Worm (Caenorhabditis elegans) whole organism, L4 larva: ENCODE measurements around the gene npr-22.

ENCODE experiments used
- F26F4.8 ChIP-seq: fragments of 200-800 bp; sonication (Bioruptor generic); conservative IDR thresholded peaks from 2 replicates; pipeline ENCODE4 v1.3.6; 2022; ENCODE audit warnings: missing genetic modification characterization, missing compliant biosample characterization
- Y105C5A.15 ChIP-seq: fragments of 200-800 bp; sonication (Bioruptor generic); IDR thresholded peaks from 2 replicates; pipeline ENCODE4 v1.3.6; 2022; ENCODE audit warnings: missing genetic modification characterization, missing compliant biosample characterization
- Y48G9A.11 ChIP-seq: fragments of 200-800 bp; sonication (Bioruptor generic); IDR thresholded peaks from 2 replicates; pipeline ENCODE4 v1.3.6; 2022; ENCODE audit warnings: missing genetic modification reagents, missing genetic modification characterization, missing compliant biosample characterization
- Y75B8A.6 ChIP-seq: fragments of 200-800 bp; sonication (Bioruptor generic); IDR thresholded peaks from 2 replicates; pipeline ENCODE4 v1.3.6; 2022; ENCODE audit warnings: missing genetic modification reagents, missing genetic modification characterization, missing compliant biosample characterization
- ZK337.2 ChIP-seq: fragments of 200-800 bp; sonication (Bioruptor generic); IDR thresholded peaks from 2 replicates; pipeline ENCODE4 v1.3.6; 2022; ENCODE audit warnings: missing genetic modification reagents, missing genetic modification characterization, missing compliant biosample characterization
- aha-1 ChIP-seq: fragments of 150-350 bp; peaks from one replicate; lab custom pipeline; 2014; ENCODE audit warnings: missing biosample characterization, missing genetic modification characterization
- arid-1 ChIP-seq: fragments of 200-800 bp; sonication (Bioruptor generic); conservative IDR thresholded peaks from 2 replicates; pipeline ENCODE4 v1.3.6; 2022; ENCODE audit warnings: missing genetic modification reagents, missing genetic modification characterization, missing compliant biosample characterization
- ceh-20 ChIP-seq: fragments of 200-800 bp; sonication (Bioruptor generic); IDR thresholded peaks from 2 replicates; pipeline ENCODE4 v1.3.6; 2022; ENCODE audit warnings: missing genetic modification reagents, missing genetic modification characterization, missing compliant biosample characterization
- ceh-28 ChIP-seq: fragments of 150-350 bp; optimal IDR thresholded peaks from 2 replicates; lab custom pipeline; 2014; ENCODE audit warnings: missing biosample characterization, missing genetic modification reagents, missing genetic modification characterization
- daf-12 ChIP-seq: fragments of 150-350 bp; optimal IDR thresholded peaks from 2 replicates; lab custom pipeline; 2014; ENCODE audit warnings: missing biosample characterization, missing genetic modification reagents, missing genetic modification characterization
- daf-16 ChIP-seq, 3 experiments: sonication (generic microtip); optimal IDR thresholded peaks; 2 replicates each; lab custom pipeline; 2016 to 2017; ENCODE audit warnings: missing genetic modification characterization in 3 of 3, missing genetic modification reagents in 3 of 3, mild to moderate bottlenecking in 2 of 3, missing compliant biosample characterization in 2 of 3, missing biosample characterization in 1 of 3, moderate library complexity in 1 of 3
- daf-8 ChIP-seq: fragments of 200-800 bp; sonication (Bioruptor generic); IDR thresholded peaks from 2 replicates; pipeline ENCODE4 v1.3.6; 2022; ENCODE audit warnings: missing genetic modification characterization, missing compliant biosample characterization
- dmd-6 ChIP-seq: fragments of 200-800 bp; sonication (Bioruptor generic); IDR thresholded peaks from 2 replicates; pipeline ENCODE4 v1.3.6; 2022; ENCODE audit warnings: missing genetic modification reagents, missing genetic modification characterization, missing compliant biosample characterization
- duxl-1 ChIP-seq: sonication (generic microtip); optimal IDR thresholded peaks from 2 replicates; lab custom pipeline; 2016; ENCODE audit warnings: mild to moderate bottlenecking, missing genetic modification characterization, moderate library complexity, missing compliant biosample characterization; ENCODE audit not compliant: poor library complexity
- dve-1 ChIP-seq: sonication (generic microtip); optimal IDR thresholded peaks from 2 replicates; lab custom pipeline; 2017; ENCODE audit warnings: antibody characterized with exemption, mild to moderate bottlenecking, missing genetic modification characterization, missing compliant biosample characterization; ENCODE audit not compliant: insufficient read depth
- fkh-10 ChIP-seq: fragments of 150-350 bp; optimal IDR thresholded peaks from 2 replicates; lab custom pipeline; 2014; ENCODE audit warnings: missing biosample characterization, missing genetic modification reagents, missing genetic modification characterization
- hlh-30 ChIP-seq: sonication (generic microtip); optimal IDR thresholded peaks from 2 replicates; lab custom pipeline; 2017; ENCODE audit warnings: antibody characterized with exemption, mild to moderate bottlenecking, missing genetic modification characterization, missing compliant biosample characterization; ENCODE audit not compliant: insufficient read depth
- jun-1 ChIP-seq: fragments of 150-350 bp; optimal IDR thresholded peaks from 2 replicates; lab custom pipeline; 2014; ENCODE audit warnings: missing biosample characterization, missing genetic modification reagents, missing genetic modification characterization
- lim-7 ChIP-seq: fragments of 200-800 bp; sonication (Bioruptor generic); IDR thresholded peaks from 2 replicates; pipeline ENCODE4 v1.3.6; 2022; ENCODE audit warnings: missing genetic modification characterization, missing compliant biosample characterization
- lin-38 ChIP-seq: fragments of 200-800 bp; sonication (Bioruptor generic); IDR thresholded peaks from 2 replicates; pipeline ENCODE4 v1.3.6; 2022; ENCODE audit warnings: missing genetic modification reagents, missing genetic modification characterization, missing compliant biosample characterization
- lin-39 ChIP-seq: fragments of 150-350 bp; optimal IDR thresholded peaks from 2 replicates; lab custom pipeline; 2014; ENCODE audit warnings: missing biosample characterization, missing genetic modification reagents, missing genetic modification characterization
- madf-5 ChIP-seq, 2 experiments: fragments of 200-800 bp; sonication (Bioruptor generic); IDR thresholded peaks; 2 replicates each; pipeline ENCODE4 v1.3.6; 2022; ENCODE audit warnings: missing compliant biosample characterization in 2 of 2, missing genetic modification characterization in 2 of 2
- mdl-1 ChIP-seq, 2 experiments: fragments of 150-350 bp in 1 of 2; sonication (generic microtip) in 1 of 2; optimal IDR thresholded peaks; 2 replicates each; lab custom pipeline; 2014 to 2017; ENCODE audit warnings: missing biosample characterization in 2 of 2, missing genetic modification characterization in 2 of 2
- mxl-3 ChIP-seq: fragments of 200-800 bp; sonication (Bioruptor generic); optimal IDR thresholded peaks from 2 replicates; lab custom pipeline; 2018; ENCODE audit warnings: mild to moderate bottlenecking, missing genetic modification characterization, missing compliant biosample characterization
- nhr-102 ChIP-seq: sonication (generic microtip); optimal IDR thresholded peaks from 2 replicates; lab custom pipeline; 2016; ENCODE audit warnings: mild to moderate bottlenecking, missing genetic modification characterization, moderate library complexity, missing compliant biosample characterization
- nhr-11 ChIP-seq: fragments of 150-350 bp; optimal IDR thresholded peaks from 2 replicates; lab custom pipeline; 2014; ENCODE audit warnings: missing biosample characterization, missing genetic modification characterization
- nhr-25 ChIP-seq: sonication (generic microtip); optimal IDR thresholded peaks from 2 replicates; lab custom pipeline; 2017; ENCODE audit warnings: missing genetic modification characterization, mild to moderate bottlenecking, missing compliant biosample characterization, antibody characterized with exemption, moderate library complexity, borderline replicate concordance; ENCODE audit not compliant: insufficient read depth
- nhr-28 ChIP-seq: fragments of 150-350 bp; optimal IDR thresholded peaks from 2 replicates; lab custom pipeline; 2014; ENCODE audit warnings: missing biosample characterization, missing genetic modification characterization
- nhr-41 ChIP-seq: fragments of 200-800 bp; sonication (Bioruptor generic); IDR thresholded peaks from 2 replicates; pipeline ENCODE4 v1.3.6; 2022; ENCODE audit warnings: missing genetic modification reagents, missing genetic modification characterization, missing compliant biosample characterization
- nhr-6 ChIP-seq: fragments of 150-350 bp; optimal IDR thresholded peaks from 2 replicates; lab custom pipeline; 2014; ENCODE audit warnings: missing biosample characterization, missing genetic modification characterization
- pha-4 ChIP-seq, 2 experiments: fragments of 150-350 bp in 1 of 2; fragments of 200-800 bp in 1 of 2; sonication (Bioruptor generic) in 1 of 2; IDR thresholded peaks in 1 of 2; optimal IDR thresholded peaks in 1 of 2; 2 replicates each; pipeline versions ENCODE4 v1.3.6 to Lab custom; 2014 to 2022; ENCODE audit warnings: missing genetic modification characterization in 2 of 2, missing genetic modification reagents in 2 of 2, missing biosample characterization in 1 of 2, missing compliant biosample characterization in 1 of 2
- spr-1 ChIP-seq: sonication (generic microtip); optimal IDR thresholded peaks from 2 replicates; lab custom pipeline; 2016; ENCODE audit warnings: mild to moderate bottlenecking, missing genetic modification characterization, missing compliant biosample characterization
- spr-3 ChIP-seq: fragments of 200-800 bp; sonication (Bioruptor generic); optimal IDR thresholded peaks from 2 replicates; lab custom pipeline; 2018; ENCODE audit warnings: mild to moderate bottlenecking, missing genetic modification characterization, missing compliant biosample characterization
- unc-39 ChIP-seq: sonication (generic microtip); optimal IDR thresholded peaks from 2 replicates; lab custom pipeline; 2017; ENCODE audit warnings: missing biosample characterization, missing genetic modification characterization
- vab-7 ChIP-seq: fragments of 200-800 bp; sonication (Bioruptor generic); IDR thresholded peaks from 2 replicates; pipeline ENCODE4 v1.3.6; 2022; ENCODE audit warnings: missing genetic modification reagents, missing genetic modification characterization, missing compliant biosample characterization
- zfp-3 ChIP-seq: fragments of 200-800 bp; sonication (Bioruptor generic); conservative IDR thresholded peaks from 2 replicates; pipeline ENCODE4 v1.3.6; 2022; ENCODE audit warnings: missing genetic modification reagents, missing genetic modification characterization, missing compliant biosample characterization

Gene npr-22

DNA sequence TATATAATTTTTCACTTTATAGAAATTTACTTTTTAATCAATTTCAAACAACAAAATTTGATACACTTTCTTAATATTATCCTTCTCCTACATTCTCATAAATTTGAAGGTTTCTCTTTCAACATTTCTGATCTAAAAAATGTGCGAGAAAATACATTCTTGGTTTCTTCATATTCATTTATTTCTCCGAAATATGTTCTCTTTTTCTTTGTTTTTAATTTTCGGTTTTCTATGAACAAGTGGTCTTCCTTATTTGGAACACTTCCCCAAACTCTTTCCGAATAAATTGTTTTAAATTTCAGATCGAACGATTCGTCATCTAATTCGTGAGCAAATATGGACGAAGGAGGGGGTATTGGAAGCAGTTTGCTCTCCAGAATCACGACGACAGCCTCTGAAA, at the start of gene npr-22:
npr-22 (plus strand) TSS at position 301 of the 400 bp plus-strand sequence.
- TF ChIP-seq jun-1: no peak
- no peak for TF ChIP-seq daf-8 (GFP tag; lab: Robert Waterston, UW)
- TF ChIP-seq ZK337.2: no peak
- no peak for TF ChIP-seq fkh-10
- TF ChIP-seq ceh-28: no peak
- no peak for TF ChIP-seq nhr-41 (GFP tag; lab: Robert Waterston, UW)
- TF ChIP-seq vab-7 (GFP tag; lab: Robert Waterston, UW): no peak
- TF ChIP-seq daf-16 (GFP tag; optimal IDR thresholded peaks at IDR 0.05; lab: Kevin White, UChicago): no peak
- no peak for TF ChIP-seq daf-16 (tag; optimal IDR thresholded peaks at IDR 0.05; lab: Kevin White, UChicago)
- no peak for TF ChIP-seq nhr-11 (tag; lab: Kevin White, UChicago)
- TF ChIP-seq Y105C5A.15 (GFP tag; lab: Robert Waterston, UW): no peak
- no peak for TF ChIP-seq pha-4 (GFP tag; IDR thresholded peaks at IDR 0.05; lab: Robert Waterston, UW)
- TF ChIP-seq pha-4 (tag; optimal IDR thresholded peaks at IDR 0.05; lab: Kevin White, UChicago): no peak
- no peak for TF ChIP-seq dmd-6 (GFP tag; lab: Robert Waterston, UW)
- TF ChIP-seq madf-5 (GFP tag; IDR thresholded peaks at IDR 0.05; lab: Robert Waterston, UW): no peak
- no peak for TF ChIP-seq lin-38
- no peak for TF ChIP-seq spr-1 (tag; lab: Kevin White, UChicago)
- no peak for TF ChIP-seq ceh-20 (GFP tag; lab: Robert Waterston, UW)
- TF ChIP-seq F26F4.8 (GFP tag; lab: Robert Waterston, UW): no peak
- TF ChIP-seq, all 104 proteins: peak for 0

DNA sequence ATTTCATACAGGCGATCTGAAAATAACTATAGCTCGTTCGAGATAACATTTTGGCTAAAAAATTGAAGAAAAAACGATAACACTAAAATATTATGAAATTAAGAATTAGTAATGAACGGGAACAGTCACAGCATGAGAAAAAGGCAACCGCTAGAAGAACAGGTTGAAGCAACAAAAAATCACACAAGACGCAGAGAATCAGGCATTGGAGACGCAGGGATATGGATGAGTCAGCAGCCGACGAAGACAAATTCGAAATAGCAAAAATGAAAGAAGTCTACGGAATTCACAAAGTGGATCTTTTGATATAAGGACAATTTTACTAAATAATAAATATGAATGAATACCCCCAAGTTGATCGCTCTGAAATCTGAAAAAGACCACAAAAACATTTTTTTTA, 48.7 kb upstream of the npr-22 start, which contains the start of gene tag-77:
tag-77 (minus strand) TSS at position 15 of the 400 bp plus-strand sequence.
- TF ChIP-seq duxl-1 (tag; lab: Kevin White, UChicago): no peak
- TF ChIP-seq nhr-102 (tag; lab: Kevin White, UChicago): no peak
- peak; percentile 23; the same call in 1 of the 2 replicates for TF ChIP-seq arid-1 (GFP tag; lab: Robert Waterston, UW)
- TF ChIP-seq lin-39 (tag; lab: Kevin White, UChicago): no peak
- TF ChIP-seq hlh-30 (tag; lab: Kevin White, UChicago): peak; percentile 36
- no peak for TF ChIP-seq aha-1 (tag; lab: Kevin White, UChicago)
- no peak for TF ChIP-seq mxl-3 (GFP tag; lab: Kevin White, UChicago)
- no peak for TF ChIP-seq lim-7
- TF ChIP-seq lin-38: no peak
- TF ChIP-seq F26F4.8 (GFP tag; lab: Robert Waterston, UW): no peak
- TF ChIP-seq nhr-11 (tag; lab: Kevin White, UChicago): no peak
- TF ChIP-seq nhr-25 (tag; lab: Kevin White, UChicago): no peak
- no peak for TF ChIP-seq unc-39 (tag; lab: Kevin White, UChicago)
- TF ChIP-seq daf-16 (GFP tag; optimal IDR thresholded peaks at IDR 0.05; lab: Kevin White, UChicago): no peak
- TF ChIP-seq daf-16 (tag; optimal IDR thresholded peaks at IDR 0.05; lab: Kevin White, UChicago): no peak
- peak; percentile 26 for TF ChIP-seq nhr-28 (tag; lab: Kevin White, UChicago)
- no peak for TF ChIP-seq spr-3 (GFP tag; lab: Kevin White, UChicago)
- TF ChIP-seq Y75B8A.6: no peak
- peak in 1 of 2 experiments; percentile 4 for TF ChIP-seq mdl-1 (tag; optimal IDR thresholded peaks at IDR 0.05; lab: Kevin White, UChicago)
- TF ChIP-seq daf-12 (tag; lab: Kevin White, UChicago): no peak
- TF ChIP-seq Y48G9A.11 (GFP tag; lab: Robert Waterston, UW): no peak
- no peak for TF ChIP-seq zfp-3 (GFP tag; lab: Robert Waterston, UW)
- TF ChIP-seq dve-1 (tag; lab: Kevin White, UChicago): peak; percentile 21
- peak; percentile 13 for TF ChIP-seq nhr-6 (tag; lab: Kevin White, UChicago)
- TF ChIP-seq Y105C5A.15 (GFP tag; lab: Robert Waterston, UW): no peak
